Fruit fly (Drosophila melanogaster) whole organism, embryonic: Measurements from ENCODE around the gene Jhbp16.
A peak's percentile ranks its signal among the peaks of the same experiment; 100 is the strongest.

ENCODE experiments used
- Abd-B ChIP-seq: fragments of 200-800 bp; sonication (Bioruptor generic); optimal IDR thresholded peaks from 2 replicates; lab custom pipeline; 2018; ENCODE audit warnings: missing biosample characterization, mild to moderate bottlenecking, missing genetic modification characterization, moderate library complexity
- Atf6 ChIP-seq: fragments of 200-800 bp; sonication (Bioruptor generic); IDR thresholded peaks from 2 replicates; pipeline ENCODE4 v1.3.6; 2022; ENCODE audit warnings: missing biosample characterization, missing genetic modification characterization
- B-H2 ChIP-seq: fragments of 200-800 bp; sonication (Bioruptor generic); optimal IDR thresholded peaks from 2 replicates; lab custom pipeline; 2018; ENCODE audit warnings: missing biosample characterization, mild to moderate bottlenecking, missing genetic modification characterization
- CG10209 ChIP-seq: fragments of 200-800 bp; sonication (Bioruptor generic); optimal IDR thresholded peaks from 3 replicates; lab custom pipeline; 2017; ENCODE audit warnings: missing biosample characterization, mild to moderate bottlenecking, missing genetic modification characterization, missing genetic modification reagents
- CG10321 ChIP-seq: fragments of 200-800 bp; sonication (Bioruptor generic); IDR thresholded peaks from 2 replicates; pipeline ENCODE4 v1.3.6; 2022; ENCODE audit warnings: missing biosample characterization, missing genetic modification characterization
- CG1602 ChIP-seq: fragments of 200-800 bp; sonication (Bioruptor generic); optimal IDR thresholded peaks from 3 replicates; lab custom pipeline; 2016; ENCODE audit warnings: missing biosample characterization, missing genetic modification characterization
- CG16813 ChIP-seq: fragments of 200-800 bp; sonication (Bioruptor generic); IDR thresholded peaks from 3 replicates; pipeline ENCODE4 v1.3.6; 2022; ENCODE audit warnings: missing biosample characterization, missing genetic modification characterization; ENCODE audit not compliant: partially characterized antibody
- CG17361 ChIP-seq: fragments of 200-800 bp; sonication (Bioruptor generic); IDR thresholded peaks from 3 replicates; pipeline ENCODE4 v1.3.6; 2022; ENCODE audit warnings: missing biosample characterization, missing genetic modification characterization
- CG17829 ChIP-seq: fragments of 200-800 bp; optimal IDR thresholded peaks from 2 replicates; lab custom pipeline; 2019; ENCODE audit warnings: missing biosample characterization, mild to moderate bottlenecking, missing genetic modification characterization, moderate library complexity
- CG18619 ChIP-seq: fragments of 200-800 bp; sonication (Bioruptor generic); optimal IDR thresholded peaks from 3 replicates; lab custom pipeline; 2017; ENCODE audit warnings: missing biosample characterization, mild to moderate bottlenecking, missing genetic modification characterization
- CG2678 ChIP-seq: fragments of 200-800 bp; sonication (Bioruptor generic); optimal IDR thresholded peaks from 3 replicates; lab custom pipeline; 2019; ENCODE audit warnings: missing biosample characterization, mild to moderate bottlenecking, missing genetic modification characterization, moderate library complexity
- CG2712 ChIP-seq: fragments of 200-800 bp; optimal IDR thresholded peaks from 3 replicates; lab custom pipeline; 2019; ENCODE audit warnings: missing biosample characterization, mild to moderate bottlenecking, missing genetic modification characterization, moderate library complexity
- CG30403 ChIP-seq: fragments of 200-800 bp; sonication (Bioruptor generic); optimal IDR thresholded peaks from 3 replicates; lab custom pipeline; 2016; ENCODE audit warnings: missing biosample characterization, missing genetic modification characterization
- CG31388 ChIP-seq: fragments of 200-800 bp; sonication (Bioruptor generic); optimal IDR thresholded peaks from 2 replicates; lab custom pipeline; 2016; ENCODE audit warnings: missing biosample characterization, missing genetic modification characterization
- CG3726 ChIP-seq: fragments of 200-800 bp; sonication (Bioruptor generic); IDR thresholded peaks from 3 replicates; pipeline ENCODE4, ENCODE4 v1.3.6; 2022; ENCODE audit warnings: missing biosample characterization, missing genetic modification characterization
- CG4707 ChIP-seq: fragments of 200-800 bp; sonication (Bioruptor generic); optimal IDR thresholded peaks from 2 replicates; lab custom pipeline; 2018; ENCODE audit warnings: missing biosample characterization, mild to moderate bottlenecking, missing genetic modification characterization, moderate library complexity
- CG4854 ChIP-seq: fragments of 200-800 bp; sonication (Bioruptor generic); optimal IDR thresholded peaks from 2 replicates; lab custom pipeline; 2016; ENCODE audit warnings: missing biosample characterization, missing genetic modification characterization, inconsistent platforms
- CG6654 ChIP-seq: fragments of 200-800 bp; sonication (Bioruptor generic); optimal IDR thresholded peaks from 2 replicates; lab custom pipeline; 2017; ENCODE audit warnings: missing biosample characterization, mild to moderate bottlenecking, missing genetic modification characterization
- CG6689 ChIP-seq: fragments of 200-800 bp; sonication (Bioruptor generic); IDR thresholded peaks from 2 replicates; pipeline ENCODE4 v1.3.6; 2022; ENCODE audit warnings: missing biosample characterization, missing genetic modification characterization
- CG9215 ChIP-seq: fragments of 200-800 bp; sonication (Bioruptor generic); IDR thresholded peaks from 2 replicates; pipeline ENCODE4 v1.3.6; 2022; ENCODE audit warnings: missing biosample characterization, missing genetic modification characterization
- D19A ChIP-seq: fragments of 200-800 bp; optimal IDR thresholded peaks from 3 replicates; lab custom pipeline; 2019; ENCODE audit warnings: missing biosample characterization, mild to moderate bottlenecking, missing genetic modification characterization, moderate library complexity
- D19B ChIP-seq: fragments of 200-800 bp; sonication (Bioruptor generic); optimal IDR thresholded peaks from 2 replicates; lab custom pipeline; 2017; ENCODE audit warnings: missing biosample characterization, mild to moderate bottlenecking, missing genetic modification characterization
- Deaf1 ChIP-seq: fragments of 200-800 bp; optimal IDR thresholded peaks from 3 replicates; lab custom pipeline; 2019; ENCODE audit warnings: missing biosample characterization, mild to moderate bottlenecking, missing genetic modification characterization, moderate library complexity
- Lhr ChIP-seq: fragments of 200-800 bp; sonication (Bioruptor generic); optimal IDR thresholded peaks from 3 replicates; lab custom pipeline; 2017; ENCODE audit warnings: mild to moderate bottlenecking, missing biosample characterization, missing genetic modification reagents, missing genetic modification characterization
- Med ChIP-seq: fragments of 200-800 bp; sonication (Bioruptor generic); peaks from one replicate; lab custom pipeline; 2016; ENCODE audit warnings: missing biosample characterization, missing genetic modification characterization, mild to moderate bottlenecking, inconsistent platforms, moderate library complexity
- Meics ChIP-seq: fragments of 200-800 bp; sonication (Bioruptor generic); optimal IDR thresholded peaks from 2 replicates; lab custom pipeline; 2017; ENCODE audit warnings: missing biosample characterization, mild to moderate bottlenecking, missing genetic modification characterization
- Sox102F ChIP-seq: fragments of 200-800 bp; sonication (Bioruptor generic); optimal IDR thresholded peaks from 2 replicates; lab custom pipeline; 2018; ENCODE audit warnings: missing biosample characterization, mild to moderate bottlenecking, missing genetic modification characterization, moderate library complexity
- az2 ChIP-seq: fragments of 200-800 bp; sonication (Bioruptor generic); optimal IDR thresholded peaks from 3 replicates; lab custom pipeline; 2016; ENCODE audit warnings: missing biosample characterization, missing genetic modification characterization
- bsh ChIP-seq, 2 experiments: fragments of 200-800 bp; sonication (Bioruptor generic); optimal IDR thresholded peaks; 2 replicates each; lab custom pipeline; 2017 to 2018; ENCODE audit warnings: mild to moderate bottlenecking in 2 of 2, missing biosample characterization in 2 of 2, missing genetic modification characterization in 2 of 2, moderate library complexity in 1 of 2
- dmrt99B ChIP-seq: fragments of 200-800 bp; sonication (Bioruptor generic); optimal IDR thresholded peaks from 2 replicates; lab custom pipeline; 2018; ENCODE audit warnings: missing biosample characterization, mild to moderate bottlenecking, missing genetic modification characterization, moderate library complexity
- esg ChIP-seq: fragments of 200-800 bp; sonication (Bioruptor generic); conservative IDR thresholded peaks from 2 replicates; pipeline ENCODE4 v1.3.6; 2022; ENCODE audit warnings: missing biosample characterization, missing genetic modification characterization
- exex ChIP-seq: fragments of 200-800 bp; sonication (Bioruptor generic); optimal IDR thresholded peaks from 4 replicates; lab custom pipeline; 2018; ENCODE audit warnings: missing biosample characterization, mild to moderate bottlenecking, missing genetic modification characterization, moderate library complexity
- fd96Cb ChIP-seq: fragments of 200-800 bp; sonication (Bioruptor generic); optimal IDR thresholded peaks from 2 replicates; lab custom pipeline; 2018; ENCODE audit warnings: missing biosample characterization, mild to moderate bottlenecking, missing genetic modification characterization, moderate library complexity
- gfzf ChIP-seq: fragments of 200-800 bp; sonication (Bioruptor generic); optimal IDR thresholded peaks from 2 replicates; lab custom pipeline; 2016; ENCODE audit warnings: missing biosample characterization, mild to moderate bottlenecking, missing genetic modification characterization, moderate library complexity
- grau ChIP-seq: fragments of 200-800 bp; optimal IDR thresholded peaks from 3 replicates; lab custom pipeline; 2019; ENCODE audit warnings: missing biosample characterization, mild to moderate bottlenecking, missing genetic modification characterization, moderate library complexity
- her ChIP-seq: fragments of 200-800 bp; sonication (Bioruptor generic); optimal IDR thresholded peaks from 2 replicates; lab custom pipeline; 2016; ENCODE audit warnings: missing biosample characterization, missing genetic modification characterization
- inv ChIP-seq: fragments of 200-800 bp; sonication (Bioruptor generic); IDR thresholded peaks from 2 replicates; pipeline ENCODE4 v1.3.6; 2022; ENCODE audit warnings: missing biosample characterization, missing genetic modification characterization; ENCODE audit not compliant: partially characterized antibody
- lola ChIP-seq, 3 experiments: fragments of >200 bp in 2 of 3; fragments of 200-800 bp in 1 of 3; sonication (Bioruptor generic) in 1 of 3; optimal IDR thresholded peaks; 2 replicates each; lab custom pipeline; 2017 to 2019; ENCODE audit warnings: missing biosample characterization in 3 of 3, missing genetic modification characterization in 3 of 3, mild to moderate bottlenecking in 1 of 3, moderate library complexity in 1 of 3
- odd ChIP-seq: fragments of 200-800 bp; sonication (Bioruptor generic); optimal IDR thresholded peaks from 2 replicates; lab custom pipeline; 2017; ENCODE audit warnings: missing biosample characterization, mild to moderate bottlenecking, missing genetic modification characterization
- pho ChIP-seq: fragments of 200-800 bp; sonication (Bioruptor generic); optimal IDR thresholded peaks from 2 replicates; lab custom pipeline; 2016; ENCODE audit warnings: missing biosample characterization, missing genetic modification characterization
- phol ChIP-seq: fragments of 200-800 bp; sonication (Bioruptor generic); optimal IDR thresholded peaks from 3 replicates; lab custom pipeline; 2018; ENCODE audit warnings: missing biosample characterization, mild to moderate bottlenecking, missing genetic modification characterization, moderate library complexity
- prd ChIP-seq, 3 experiments: fragments of >200 bp in 2 of 3; fragments of 200-800 bp in 1 of 3; sonication (Bioruptor generic) in 1 of 3; optimal IDR thresholded peaks in 2 of 3; IDR thresholded peaks in 1 of 3; 2 replicates in 2 of 3; 3 replicates in 1 of 3; pipeline versions ENCODE4 v1.3.6 to Lab custom; 2017 to 2022; ENCODE audit warnings: missing biosample characterization in 1 of 3, missing genetic modification characterization in 1 of 3
- pum ChIP-seq: fragments of 200-800 bp; sonication (Bioruptor generic); optimal IDR thresholded peaks from 2 replicates; lab custom pipeline; 2016; ENCODE audit warnings: missing biosample characterization, missing genetic modification characterization
- ranshi ChIP-seq: fragments of 200-800 bp; sonication (Bioruptor generic); IDR thresholded peaks from 2 replicates; pipeline ENCODE4 v1.3.6; 2022; ENCODE audit warnings: missing biosample characterization, missing genetic modification characterization
- run ChIP-seq: fragments of 200-800 bp; sonication (Bioruptor generic); optimal IDR thresholded peaks from 3 replicates; lab custom pipeline; 2018; ENCODE audit warnings: missing biosample characterization, mild to moderate bottlenecking, missing genetic modification characterization
- tll ChIP-seq, 2 experiments: fragments of 200-800 bp in 1 of 2; fragments of >200 bp in 1 of 2; sonication (Bioruptor generic) in 1 of 2; optimal IDR thresholded peaks; 2 replicates each; lab custom pipeline; 2017 to 2019; ENCODE audit warnings: missing biosample characterization in 2 of 2, missing genetic modification characterization in 2 of 2, mild to moderate bottlenecking in 1 of 2, moderate library complexity in 1 of 2
- trem ChIP-seq: fragments of 200-800 bp; optimal IDR thresholded peaks from 3 replicates; lab custom pipeline; 2019; ENCODE audit warnings: missing biosample characterization, mild to moderate bottlenecking, missing genetic modification characterization, moderate library complexity

Gene Jhbp16

DNA sequence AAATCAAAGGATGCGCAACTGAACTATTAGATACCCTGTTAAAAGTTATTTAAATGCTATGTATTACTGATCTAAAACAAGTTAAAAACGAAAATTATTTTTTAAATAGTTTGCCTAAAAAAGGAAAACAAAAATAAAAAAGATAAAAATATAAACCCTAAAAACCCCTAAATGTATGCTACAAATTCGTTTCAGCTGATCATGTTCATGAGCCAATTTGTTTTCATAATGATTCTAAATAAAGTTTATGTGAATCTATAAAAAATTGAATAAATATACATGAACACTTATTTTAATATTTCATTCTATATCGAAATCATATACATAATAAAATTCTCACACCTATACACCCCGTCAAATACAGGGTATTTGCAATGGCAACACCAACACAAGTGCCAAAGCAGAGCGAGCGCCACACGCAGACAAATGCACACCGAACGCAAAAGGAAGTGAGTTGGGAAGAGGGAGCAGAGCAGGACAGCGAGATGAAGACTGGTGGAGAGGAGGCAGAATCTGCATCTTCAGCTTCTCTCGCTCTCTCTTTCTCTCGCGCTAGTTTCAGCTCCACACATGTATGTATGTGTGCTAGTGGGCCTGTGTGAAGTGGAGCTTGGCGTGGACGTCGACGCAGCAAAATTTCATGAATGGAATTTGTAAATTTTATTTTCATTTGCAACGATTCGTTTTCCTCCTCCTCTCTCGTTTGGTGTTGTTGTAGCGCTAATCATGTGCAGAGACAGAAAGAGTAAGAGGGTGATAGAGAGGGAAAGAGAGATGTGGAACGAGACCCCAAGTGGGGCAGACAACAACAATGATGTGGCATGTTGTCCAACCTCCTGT is 12.9 kb upstream of the Jhbp16 start (continued):
- no peak for TF ChIP-seq CG6654 (GFP tag; lab: Kevin White, UChicago)
- peak; percentile 32 for TF ChIP-seq grau (tag; lab: Kevin White, UChicago)
- peak; percentile 46 for TF ChIP-seq Abd-B (GFP tag; lab: Kevin White, UChicago)
- no peak for TF ChIP-seq CG9215 (GFP tag; lab: Robert Waterston, UW)
- no peak for TF ChIP-seq ranshi (GFP tag; lab: Robert Waterston, UW)
- peak; percentile 54 for TF ChIP-seq dmrt99B (tag; lab: Kevin White, UChicago)
- peak; percentile 17 for TF ChIP-seq CG30403 (GFP tag; lab: Kevin White, UChicago)
- TF ChIP-seq pum, result no peak
- no peak for TF ChIP-seq Atf6
- TF ChIP-seq CG4707 (GFP tag; lab: Kevin White, UChicago), result no peak
- TF ChIP-seq CG6689 (GFP tag; lab: Robert Waterston, UW), result peak; percentile 47; the same call in 1 of the 2 replicates
- peak; percentile 2 for TF ChIP-seq Lhr (GFP tag; lab: Kevin White, UChicago)
- TF ChIP-seq CG3726 (GFP tag; lab: Robert Waterston, UW), result no peak
- TF ChIP-seq CG18619 (GFP tag; lab: Kevin White, UChicago), result peak; percentile 1
- peak; percentile 39 for TF ChIP-seq trem (tag; lab: Kevin White, UChicago)
- TF ChIP-seq lola (GFP tag; optimal IDR thresholded peaks at IDR 0.05; lab: Kevin White, UChicago), result peak in 1 of 3 experiments; percentile 54
- TF ChIP-seq run, result no peak
- no peak for TF ChIP-seq Deaf1 (tag; lab: Kevin White, UChicago)
- no peak for TF ChIP-seq CG16813 (GFP tag; lab: Robert Waterston, UW)
- TF ChIP-seq phol (tag; lab: Kevin White, UChicago), result peak; percentile 70
- TF ChIP-seq Sox102F (GFP tag; lab: Kevin White, UChicago), result peak; percentile 66
- no peak for TF ChIP-seq exex (tag; lab: Kevin White, UChicago)
- no peak for TF ChIP-seq CG4854
- TF ChIP-seq prd (optimal IDR thresholded peaks at IDR 0.05; lab: Kevin White, UChicago), result no peak
- peak; percentile 16; the same call in 1 of the 3 replicates for TF ChIP-seq prd (GFP tag; IDR thresholded peaks at IDR 0.05; lab: Robert Waterston, UW)
- TF ChIP-seq pho, result no peak
- TF ChIP-seq D19B, result peak; percentile 65
- peak; percentile 46 to 81 for TF ChIP-seq bsh (GFP tag; optimal IDR thresholded peaks at IDR 0.05; lab: Kevin White, UChicago)
- no peak for TF ChIP-seq B-H2 (GFP tag; lab: Kevin White, UChicago)
- TF ChIP-seq CG17361 (GFP tag; lab: Robert Waterston, UW), result peak; percentile 80
- peak; percentile 5 for TF ChIP-seq Med
- TF ChIP-seq gfzf (GFP tag; lab: Kevin White, UChicago), result no peak
- no peak for TF ChIP-seq tll (GFP tag; optimal IDR thresholded peaks at IDR 0.05; lab: Kevin White, UChicago)
- TF ChIP-seq inv (GFP tag; lab: Robert Waterston, UW), result no peak
- peak; percentile 46 for TF ChIP-seq az2 (GFP tag; lab: Kevin White, UChicago)
- peak; percentile 28; the same call in 1 of the 2 replicates for TF ChIP-seq CG10321 (GFP tag; lab: Robert Waterston, UW)
- peak; percentile 18; the same call in 1 of the 2 replicates for TF ChIP-seq esg (GFP tag; lab: Robert Waterston, UW)
- peak; percentile 67 for TF ChIP-seq CG2712 (tag; lab: Kevin White, UChicago)
- peak; percentile 26 for TF ChIP-seq CG10209 (GFP tag; lab: Kevin White, UChicago)
- peak; percentile 60 for TF ChIP-seq D19A (tag; lab: Kevin White, UChicago)
- TF ChIP-seq CG31388 (GFP tag; lab: Kevin White, UChicago), result no peak
- peak; percentile 41 for TF ChIP-seq CG17829 (tag; lab: Kevin White, UChicago)
- no peak for TF ChIP-seq odd
- peak; percentile 53 for TF ChIP-seq CG2678 (tag; lab: Kevin White, UChicago)
- TF ChIP-seq Meics, result no peak
- peak; percentile 15 for TF ChIP-seq CG1602 (GFP tag; lab: Kevin White, UChicago)
- TF ChIP-seq fd96Cb (tag; lab: Kevin White, UChicago), result peak; percentile 30
- TF ChIP-seq her (GFP tag; lab: Kevin White, UChicago), result no peak
